Worm (Caenorhabditis elegans) whole organism, L3 larva: Measurements from ENCODE around the gene sym-3.

Source experiments
- R02D3.7 ChIP-seq: fragments of 150-350 bp; optimal IDR thresholded peaks from 2 replicates; lab custom pipeline; 2014; ENCODE audit warnings: missing biosample characterization, missing genetic modification characterization
- ZK546.5 ChIP-seq: sonication (generic microtip); optimal IDR thresholded peaks from 2 replicates; lab custom pipeline; 2017; ENCODE audit warnings: missing biosample characterization, missing genetic modification characterization
- aly-2 ChIP-seq: fragments of 150-350 bp; optimal IDR thresholded peaks from 2 replicates; lab custom pipeline; 2014; ENCODE audit warnings: missing biosample characterization, missing genetic modification characterization
- ama-1 ChIP-seq: fragments of 150-350 bp; optimal IDR thresholded peaks from 2 replicates; lab custom pipeline; 2018
- ceh-16 ChIP-seq: sonication (generic microtip); optimal IDR thresholded peaks from 2 replicates; lab custom pipeline; 2017; ENCODE audit warnings: missing biosample characterization, missing genetic modification characterization
- ceh-28 ChIP-seq: fragments of 150-350 bp; optimal IDR thresholded peaks from 2 replicates; lab custom pipeline; 2014; ENCODE audit warnings: missing biosample characterization, missing genetic modification reagents, missing genetic modification characterization
- ceh-82 ChIP-seq: fragments of 150-350 bp; optimal IDR thresholded peaks from 2 replicates; lab custom pipeline; 2014; ENCODE audit warnings: missing biosample characterization, missing genetic modification characterization
- daf-12 ChIP-seq: fragments of 150-350 bp; optimal IDR thresholded peaks from 2 replicates; lab custom pipeline; 2014; ENCODE audit warnings: missing biosample characterization, missing genetic modification reagents, missing genetic modification characterization
- egl-27 ChIP-seq: sonication (generic microtip); optimal IDR thresholded peaks from 4 replicates; lab custom pipeline; 2017; ENCODE audit warnings: missing biosample characterization, missing genetic modification reagents, missing genetic modification characterization
- elt-1 ChIP-seq: fragments of 150-350 bp; optimal IDR thresholded peaks from 2 replicates; lab custom pipeline; 2014; ENCODE audit warnings: missing biosample characterization, missing genetic modification characterization
- elt-2 ChIP-seq: sonication (generic microtip); optimal IDR thresholded peaks from 2 replicates; lab custom pipeline; 2016; ENCODE audit warnings: missing genetic modification reagents, mild to moderate bottlenecking, missing genetic modification characterization, missing compliant biosample characterization
- elt-3 ChIP-seq, 3 experiments: fragments of 150-350 bp in 1 of 3; sonication (generic microtip) in 2 of 3; optimal IDR thresholded peaks; 2 replicates in 2 of 3; 4 replicates in 1 of 3; lab custom pipeline; 2014 to 2017; ENCODE audit warnings: missing biosample characterization in 3 of 3, missing genetic modification characterization in 3 of 3
- fkh-10 ChIP-seq: sonication (generic microtip); optimal IDR thresholded peaks from 2 replicates; lab custom pipeline; 2017; ENCODE audit warnings: missing biosample characterization, missing genetic modification reagents, missing genetic modification characterization
- hmg-11 ChIP-seq: sonication (generic microtip); optimal IDR thresholded peaks from 2 replicates; lab custom pipeline; 2016; ENCODE audit warnings: missing genetic modification characterization, missing compliant biosample characterization
- jun-1 ChIP-seq: fragments of 150-350 bp; optimal IDR thresholded peaks from 2 replicates; lab custom pipeline; 2014; ENCODE audit warnings: missing biosample characterization, missing genetic modification reagents, missing genetic modification characterization
- lin-15B ChIP-seq: fragments of 150-350 bp; optimal IDR thresholded peaks from 2 replicates; lab custom pipeline; 2014; ENCODE audit warnings: missing biosample characterization, missing genetic modification characterization
- lsy-12 ChIP-seq: sonication (generic microtip); optimal IDR thresholded peaks from 2 replicates; lab custom pipeline; 2016; ENCODE audit warnings: mild to moderate bottlenecking, missing genetic modification characterization, missing compliant biosample characterization
- mdl-1 ChIP-seq: fragments of 150-350 bp; optimal IDR thresholded peaks from 2 replicates; lab custom pipeline; 2014; ENCODE audit warnings: missing biosample characterization, missing genetic modification characterization
- mml-1 ChIP-seq: fragments of 150-350 bp; sonication (generic microtip); optimal IDR thresholded peaks from 3 replicates; lab custom pipeline; 2014; ENCODE audit warnings: missing biosample characterization, missing genetic modification characterization
- nfya-1 ChIP-seq: sonication (generic microtip); optimal IDR thresholded peaks from 2 replicates; lab custom pipeline; 2017; ENCODE audit warnings: missing genetic modification characterization, mild to moderate bottlenecking, missing compliant biosample characterization, antibody characterized with exemption, moderate library complexity; ENCODE audit not compliant: insufficient read depth
- nhr-11 ChIP-seq: fragments of 150-350 bp; optimal IDR thresholded peaks from 2 replicates; lab custom pipeline; 2014; ENCODE audit warnings: missing biosample characterization, missing genetic modification characterization
- nhr-12 ChIP-seq: fragments of 150-350 bp; optimal IDR thresholded peaks from 2 replicates; lab custom pipeline; 2014; ENCODE audit warnings: missing biosample characterization, missing genetic modification characterization
- nhr-23 ChIP-seq: fragments of 150-350 bp; optimal IDR thresholded peaks from 2 replicates; lab custom pipeline; 2014; ENCODE audit warnings: missing biosample characterization, missing genetic modification reagents, missing genetic modification characterization
- nhr-237 ChIP-seq: fragments of 150-350 bp; optimal IDR thresholded peaks from 2 replicates; lab custom pipeline; 2014; ENCODE audit warnings: missing biosample characterization, missing genetic modification characterization
- nhr-25 ChIP-seq: sonication (generic microtip); optimal IDR thresholded peaks from 2 replicates; lab custom pipeline; 2017; ENCODE audit warnings: missing biosample characterization, missing genetic modification characterization
- nhr-28 ChIP-seq: fragments of 150-350 bp; optimal IDR thresholded peaks from 2 replicates; lab custom pipeline; 2014; ENCODE audit warnings: missing biosample characterization, missing genetic modification characterization
- nhr-43 ChIP-seq: sonication (generic microtip); optimal IDR thresholded peaks from 2 replicates; lab custom pipeline; 2016; ENCODE audit warnings: mild to moderate bottlenecking, missing genetic modification characterization, missing compliant biosample characterization; ENCODE audit not compliant: poor library complexity, severe bottlenecking
- nhr-67 ChIP-seq: fragments of 150-350 bp; optimal IDR thresholded peaks from 2 replicates; lab custom pipeline; 2014; ENCODE audit warnings: missing biosample characterization, missing genetic modification characterization
- nhr-76 ChIP-seq: fragments of 150-350 bp; sonication (generic microtip); optimal IDR thresholded peaks from 5 replicates; lab custom pipeline; 2014; ENCODE audit warnings: missing biosample characterization, missing genetic modification characterization
- nhr-77 ChIP-seq: fragments of 150-350 bp; optimal IDR thresholded peaks from 2 replicates; lab custom pipeline; 2014; ENCODE audit warnings: missing biosample characterization, missing genetic modification characterization
- pha-4 ChIP-seq: fragments of 150-350 bp; optimal IDR thresholded peaks from 2 replicates; lab custom pipeline; 2014; ENCODE audit warnings: missing biosample characterization, missing genetic modification reagents, missing genetic modification characterization
- sea-2 ChIP-seq: fragments of 150-350 bp; sonication (generic microtip); optimal IDR thresholded peaks from 4 replicates; lab custom pipeline; 2014; ENCODE audit warnings: missing biosample characterization, missing genetic modification reagents, missing genetic modification characterization
- skn-1 ChIP-seq: fragments of 150-350 bp; optimal IDR thresholded peaks from 2 replicates; lab custom pipeline; 2014; ENCODE audit warnings: missing biosample characterization, missing genetic modification characterization
- snpc-4 ChIP-seq: fragments of 150-350 bp; optimal IDR thresholded peaks from 2 replicates; lab custom pipeline; 2014; ENCODE audit warnings: missing biosample characterization, missing genetic modification characterization
- tbx-2 ChIP-seq: sonication (generic microtip); optimal IDR thresholded peaks from 2 replicates; lab custom pipeline; 2016; ENCODE audit warnings: mild to moderate bottlenecking, missing genetic modification characterization, missing compliant biosample characterization
- unc-39 ChIP-seq: sonication (generic microtip); optimal IDR thresholded peaks from 4 replicates; lab custom pipeline; 2017; ENCODE audit warnings: missing biosample characterization, missing genetic modification characterization
- unc-62 ChIP-seq: fragments of 150-350 bp; sonication (generic microtip); optimal IDR thresholded peaks from 4 replicates; lab custom pipeline; 2014; ENCODE audit warnings: missing biosample characterization, missing genetic modification reagents, missing genetic modification characterization
- zag-1 ChIP-seq: fragments of 150-350 bp; optimal IDR thresholded peaks from 2 replicates; lab custom pipeline; 2014; ENCODE audit warnings: missing biosample characterization, missing genetic modification characterization
- ztf-11 ChIP-seq: fragments of 150-350 bp; optimal IDR thresholded peaks from 2 replicates; lab custom pipeline; 2014; ENCODE audit warnings: missing biosample characterization, missing genetic modification characterization
- ztf-4 ChIP-seq: fragments of 150-350 bp; optimal IDR thresholded peaks from 2 replicates; lab custom pipeline; 2014; ENCODE audit warnings: missing biosample characterization, missing genetic modification characterization

Gene sym-3

ce11 chrX:5773471-5773870, at the start of gene sym-3:
Gene sym-3, plus strand, starts transcription at chrX:5773771.
- TF ChIP-seq egl-27 (tag; lab: Kevin White, UChicago) (no peak), nhr-77 (tag; lab: Kevin White, UChicago) (no peak), nhr-25 (tag; lab: Kevin White, UChicago) (no peak), ztf-4 (tag; lab: Kevin White, UChicago) (no peak), ceh-82 (tag; lab: Kevin White, UChicago) (no peak), ztf-11 (no peak), mdl-1 (tag; lab: Kevin White, UChicago) (no peak), nfya-1 (tag; lab: Kevin White, UChicago) (no peak), nhr-28 (no peak), nhr-43 (tag; lab: Kevin White, UChicago) (no peak), sea-2 (no peak), elt-2 (tag; lab: Kevin White, UChicago) (no peak), elt-3 (tag; optimal IDR thresholded peaks at IDR 0.05; lab: Kevin White, UChicago) (no peak)
- TF ChIP-seq, all 47 proteins: peak for 0

ce11 chrX:5724544-5724943, 49.0 kb upstream of the sym-3 start:
- no peak for TF ChIP-seq nhr-43 (tag; lab: Kevin White, UChicago)
- no peak for TF ChIP-seq zag-1 (tag; lab: Kevin White, UChicago)
- TF ChIP-seq nhr-11 (tag; lab: Kevin White, UChicago): no peak
- TF ChIP-seq unc-62 (GFP tag; lab: Kevin White, UChicago): no peak
- TF ChIP-seq elt-3 (tag; optimal IDR thresholded peaks at IDR 0.05; lab: Kevin White, UChicago): no peak
- TF ChIP-seq nhr-28: no peak
- no peak for TF ChIP-seq snpc-4 (tag; lab: Kevin White, UChicago)
- no peak for TF ChIP-seq nhr-76 (tag; lab: Kevin White, UChicago)
- no peak for TF ChIP-seq ztf-4 (tag; lab: Kevin White, UChicago)
- TF ChIP-seq lin-15B (tag; lab: Kevin White, UChicago): no peak
- TF ChIP-seq ceh-16 (tag; lab: Kevin White, UChicago): no peak
- no peak for TF ChIP-seq sea-2
- TF ChIP-seq mml-1 (tag; lab: Kevin White, UChicago): no peak
- TF ChIP-seq elt-2 (tag; lab: Kevin White, UChicago): no peak
- no peak for TF ChIP-seq nhr-237 (tag; lab: Kevin White, UChicago)
- no peak for TF ChIP-seq R02D3.7
- no peak for TF ChIP-seq lsy-12 (tag; lab: Kevin White, UChicago)
- TF ChIP-seq nhr-77 (tag; lab: Kevin White, UChicago): no peak
- TF ChIP-seq nhr-67 (tag; lab: Kevin White, UChicago): no peak

ce11 chrX:5726160-5726559, 47.4 kb upstream of the sym-3 start:
- TF ChIP-seq nhr-23 (tag; lab: Kevin White, UChicago) (no peak), nhr-237 (tag; lab: Kevin White, UChicago) (no peak), ama-1 (lab: Kevin White, UChicago) (no peak), lsy-12 (tag; lab: Kevin White, UChicago) (no peak), nfya-1 (tag; lab: Kevin White, UChicago) (no peak), ZK546.5 (tag; lab: Kevin White, UChicago) (no peak), daf-12 (tag; lab: Kevin White, UChicago) (no peak), elt-3 (tag; optimal IDR thresholded peaks at IDR 0.05; lab: Kevin White, UChicago) (no peak), nhr-77 (tag; lab: Kevin White, UChicago) (no peak), aly-2 (tag; lab: Kevin White, UChicago) (no peak), nhr-76 (tag; lab: Kevin White, UChicago) (no peak), snpc-4 (tag; lab: Kevin White, UChicago) (no peak), unc-39 (tag; lab: Kevin White, UChicago) (no peak), egl-27 (tag; lab: Kevin White, UChicago) (no peak), nhr-25 (tag; lab: Kevin White, UChicago) (no peak), sea-2 (no peak)
- TF ChIP-seq, all 47 proteins: peak for 0

ce11 chrX:5728956-5729467, 44.6 kb upstream of the sym-3 start:
- TF ChIP-seq elt-3 (tag; optimal IDR thresholded peaks at IDR 0.05; lab: Kevin White, UChicago) (no peak), tbx-2 (peak; percentile 62), elt-2 (tag; lab: Kevin White, UChicago) (no peak), unc-62 (GFP tag; lab: Kevin White, UChicago) (peak; percentile 11), hmg-11 (tag; lab: Kevin White, UChicago) (peak; percentile 80), skn-1 (tag; lab: Kevin White, UChicago) (peak; percentile 37), jun-1 (tag; lab: Kevin White, UChicago) (peak; percentile 48), nhr-237 (tag; lab: Kevin White, UChicago) (no peak), nhr-23 (tag; lab: Kevin White, UChicago) (no peak), nhr-67 (tag; lab: Kevin White, UChicago) (no peak), snpc-4 (tag; lab: Kevin White, UChicago) (no peak), zag-1 (tag; lab: Kevin White, UChicago) (peak; percentile 63), mdl-1 (tag; lab: Kevin White, UChicago) (peak; percentile 64), nhr-12 (tag; lab: Kevin White, UChicago) (no peak), nhr-11 (tag; lab: Kevin White, UChicago) (peak; percentile 16), pha-4 (tag; lab: Kevin White, UChicago) (peak; percentile 39), unc-39 (tag; lab: Kevin White, UChicago) (no peak), lin-15B (tag; lab: Kevin White, UChicago) (peak; percentile 10), aly-2 (tag; lab: Kevin White, UChicago) (no peak), ztf-11 (no peak), fkh-10 (GFP tag; lab: Kevin White, UChicago) (peak; percentile 93), R02D3.7 (no peak), sea-2 (no peak), nhr-76 (tag; lab: Kevin White, UChicago) (no peak), egl-27 (tag; lab: Kevin White, UChicago) (no peak), elt-1 (tag; lab: Kevin White, UChicago) (no peak), ceh-16 (tag; lab: Kevin White, UChicago) (no peak), ceh-28 (tag; lab: Kevin White, UChicago) (no peak), nhr-77 (tag; lab: Kevin White, UChicago) (no peak), ama-1 (lab: Kevin White, UChicago) (no peak), ceh-82 (tag; lab: Kevin White, UChicago) (no peak)
